Worm (Caenorhabditis elegans) whole organism, young adult: Measurements from ENCODE around the gene smap-1.
"Not testable (repeated sequence)": the region's sequence is repeated elsewhere in the genome, so short reads cannot be mapped to it uniquely, and the experiment has no call there.

Experiments used
- F49E8.2 ChIP-seq: sonication (generic microtip); optimal IDR thresholded peaks from 3 replicates; lab custom pipeline; 2017; ENCODE audit warnings: missing genetic modification characterization, mild to moderate bottlenecking, missing compliant biosample characterization, antibody characterized with exemption, moderate library complexity; ENCODE audit not compliant: insufficient read depth
- F52B5.7 ChIP-seq: sonication (generic microtip); optimal IDR thresholded peaks from 2 replicates; lab custom pipeline; 2016; ENCODE audit warnings: mild to moderate bottlenecking, missing genetic modification characterization, missing compliant biosample characterization
- F57A8.1 ChIP-seq: fragments of 200-800 bp; sonication (Bioruptor generic); optimal IDR thresholded peaks from 2 replicates; lab custom pipeline; 2018; ENCODE audit warnings: mild to moderate bottlenecking, missing genetic modification characterization, moderate library complexity, missing compliant biosample characterization
- F57C9.4 ChIP-seq: sonication (generic microtip); optimal IDR thresholded peaks from 2 replicates; lab custom pipeline; 2017; ENCODE audit warnings: mild to moderate bottlenecking, missing genetic modification characterization, missing compliant biosample characterization
- Y53G8AR.9 ChIP-seq: fragments of 200-800 bp; sonication (Bioruptor generic); conservative IDR thresholded peaks from 2 replicates; pipeline ENCODE4 v1.3.6; 2022; ENCODE audit warnings: missing genetic modification reagents, missing genetic modification characterization, missing compliant biosample characterization
- Y67H2A.10 ChIP-seq: fragments of 200-800 bp; sonication (Bioruptor generic); conservative IDR thresholded peaks from 2 replicates; pipeline ENCODE4 v1.3.6; 2022; ENCODE audit warnings: missing genetic modification reagents, missing genetic modification characterization, missing compliant biosample characterization
- Y79H2A.3 ChIP-seq: fragments of 200-800 bp; sonication (Bioruptor generic); conservative IDR thresholded peaks from 2 replicates; pipeline ENCODE4 v1.3.6; 2022; ENCODE audit warnings: missing genetic modification reagents, missing genetic modification characterization, missing compliant biosample characterization
- aptf-2 ChIP-seq: fragments of 200-800 bp; sonication (Bioruptor generic); conservative IDR thresholded peaks from 2 replicates; pipeline ENCODE4 v1.3.6; 2022; ENCODE audit warnings: missing genetic modification reagents, missing genetic modification characterization, missing compliant biosample characterization
- aptf-3 ChIP-seq: fragments of 200-800 bp; sonication (Bioruptor generic); IDR thresholded peaks from 2 replicates; pipeline ENCODE4 v1.3.6; 2022; ENCODE audit warnings: missing genetic modification characterization, missing compliant biosample characterization
- atf-7 ChIP-seq: sonication (generic microtip); optimal IDR thresholded peaks from 2 replicates; lab custom pipeline; 2017; ENCODE audit warnings: mild to moderate bottlenecking, missing genetic modification characterization, missing compliant biosample characterization
- athp-1 ChIP-seq: sonication (generic microtip); optimal IDR thresholded peaks from 2 replicates; lab custom pipeline; 2017; ENCODE audit warnings: mild to moderate bottlenecking, missing genetic modification characterization, missing compliant biosample characterization
- attf-6 ChIP-seq: fragments of 200-800 bp; sonication (Bioruptor generic); IDR thresholded peaks from 2 replicates; pipeline ENCODE4 v1.3.6; 2022; ENCODE audit warnings: missing genetic modification reagents, missing genetic modification characterization, missing compliant biosample characterization
- cebp-1 ChIP-seq, 2 experiments: fragments of 200-800 bp in 1 of 2; sonication (Bioruptor generic) in 1 of 2; sonication (generic microtip) in 1 of 2; IDR thresholded peaks in 1 of 2; optimal IDR thresholded peaks in 1 of 2; 2 replicates each; pipeline versions ENCODE4 v1.3.6 to Lab custom; 2017 to 2022; ENCODE audit warnings: missing compliant biosample characterization in 2 of 2, missing genetic modification characterization in 2 of 2, mild to moderate bottlenecking in 1 of 2, missing genetic modification reagents in 1 of 2, moderate library complexity in 1 of 2
- cebp-2 ChIP-seq: fragments of 200-800 bp; sonication (Bioruptor generic); IDR thresholded peaks from 2 replicates; pipeline ENCODE4 v1.3.6; 2022; ENCODE audit warnings: missing genetic modification characterization, missing compliant biosample characterization
- ceh-100 ChIP-seq: fragments of 200-800 bp; sonication (Bioruptor generic); IDR thresholded peaks from 2 replicates; pipeline ENCODE4 v1.3.6; 2022; ENCODE audit warnings: missing genetic modification reagents, missing genetic modification characterization, missing compliant biosample characterization
- ceh-27 ChIP-seq: fragments of 200-800 bp; sonication (Bioruptor generic); optimal IDR thresholded peaks from 2 replicates; lab custom pipeline; 2018; ENCODE audit warnings: mild to moderate bottlenecking, missing genetic modification characterization, moderate library complexity, missing compliant biosample characterization
- ceh-79 ChIP-seq: sonication (generic microtip); optimal IDR thresholded peaks from 2 replicates; lab custom pipeline; 2017; ENCODE audit warnings: mild to moderate bottlenecking, missing genetic modification characterization, missing compliant biosample characterization
- chd-7 ChIP-seq: sonication (generic microtip); optimal IDR thresholded peaks from 2 replicates; lab custom pipeline; 2016; ENCODE audit warnings: mild to moderate bottlenecking, missing genetic modification characterization, moderate library complexity, missing compliant biosample characterization
- egrh-3 ChIP-seq: fragments of 200-800 bp; sonication (Bioruptor generic); IDR thresholded peaks from 2 replicates; pipeline ENCODE4 v1.3.6; 2022; ENCODE audit warnings: missing genetic modification reagents, missing genetic modification characterization, missing compliant biosample characterization
- ekl-4 ChIP-seq: fragments of 200-800 bp; sonication (Bioruptor generic); IDR thresholded peaks from 2 replicates; pipeline ENCODE4 v1.3.6; 2022; ENCODE audit warnings: missing genetic modification reagents, missing genetic modification characterization, missing compliant biosample characterization
- fkh-3 ChIP-seq: sonication (generic microtip); optimal IDR thresholded peaks from 2 replicates; lab custom pipeline; 2016; ENCODE audit warnings: mild to moderate bottlenecking, missing genetic modification characterization, missing compliant biosample characterization
- him-1 ChIP-seq: sonication (generic microtip); optimal IDR thresholded peaks from 2 replicates; lab custom pipeline; 2016; ENCODE audit warnings: missing genotype, missing genetic modification reagents, missing genetic modification characterization, missing compliant biosample characterization
- hlh-12 ChIP-seq: sonication (generic microtip); optimal IDR thresholded peaks from 2 replicates; lab custom pipeline; 2016; ENCODE audit warnings: missing genetic modification characterization, missing compliant biosample characterization
- hrde-1 ChIP-seq: sonication (generic microtip); optimal IDR thresholded peaks from 2 replicates; lab custom pipeline; 2016; ENCODE audit warnings: missing genetic modification characterization, mild to moderate bottlenecking, missing compliant biosample characterization, moderate library complexity, missing genotype, missing genetic modification reagents, borderline replicate concordance
- hsf-1 ChIP-seq: fragments of 200-800 bp; sonication (Bioruptor generic); IDR thresholded peaks from 2 replicates; pipeline ENCODE4 v1.3.6; 2022; ENCODE audit warnings: missing genetic modification reagents, missing genetic modification characterization, missing compliant biosample characterization
- lag-1 ChIP-seq: fragments of 200-800 bp; sonication (Bioruptor generic); IDR thresholded peaks from 2 replicates; pipeline ENCODE4 v1.3.6; 2022; ENCODE audit warnings: missing genetic modification reagents, missing genetic modification characterization, missing compliant biosample characterization
- lin-35 ChIP-seq, 3 experiments: fragments of 150-350 bp in 2 of 3; sonication (generic microtip) in 1 of 3; optimal IDR thresholded peaks; 2 replicates each; lab custom pipeline; 2014 to 2018; ENCODE audit warnings: missing biosample characterization in 3 of 3, missing genetic modification characterization in 3 of 3, missing genetic modification reagents in 3 of 3
- madf-6 ChIP-seq: fragments of 200-800 bp; sonication (Bioruptor generic); IDR thresholded peaks from 2 replicates; pipeline ENCODE4 v1.3.6; 2022; ENCODE audit warnings: missing genetic modification reagents, missing genetic modification characterization, missing compliant biosample characterization
- madf-8 ChIP-seq: fragments of 200-800 bp; sonication (Bioruptor generic); conservative IDR thresholded peaks from 2 replicates; pipeline ENCODE4 v1.3.6; 2022; ENCODE audit warnings: missing genetic modification reagents, missing genetic modification characterization, missing compliant biosample characterization
- mes-4 ChIP-seq: sonication (generic microtip); optimal IDR thresholded peaks from 2 replicates; lab custom pipeline; 2016; ENCODE audit warnings: missing genotype, missing genetic modification characterization, missing compliant biosample characterization
- mxl-1 ChIP-seq: sonication (generic microtip); optimal IDR thresholded peaks from 2 replicates; lab custom pipeline; 2016; ENCODE audit warnings: missing genetic modification characterization, missing compliant biosample characterization
- nhr-80 ChIP-seq: sonication (generic microtip); optimal IDR thresholded peaks from 2 replicates; lab custom pipeline; 2016; ENCODE audit warnings: missing genetic modification characterization, missing compliant biosample characterization
- nhr-90 ChIP-seq: sonication (generic microtip); optimal IDR thresholded peaks from 2 replicates; lab custom pipeline; 2016; ENCODE audit warnings: missing genotype, mild to moderate bottlenecking, missing genetic modification characterization, missing compliant biosample characterization
- snpc-4 ChIP-seq, 5 experiments: fragments of 150-350 bp in 1 of 5; sonication (generic microtip) in 4 of 5; optimal IDR thresholded peaks; 2 replicates each; lab custom pipeline; 2014 to 2018; ENCODE audit warnings: missing genetic modification characterization in 5 of 5, missing biosample characterization in 3 of 5, antibody characterized with exemption in 2 of 5, mild to moderate bottlenecking in 2 of 5, missing compliant biosample characterization in 2 of 5, missing genotype in 2 of 5, moderate library complexity in 2 of 5, missing genetic modification reagents in 1 of 5
- sptf-2 ChIP-seq: fragments of 200-800 bp; sonication (Bioruptor generic); optimal IDR thresholded peaks from 2 replicates; lab custom pipeline; 2018; ENCODE audit warnings: mild to moderate bottlenecking, missing genetic modification characterization, missing compliant biosample characterization
- tbp1 ChIP-seq: fragments of 200-800 bp; sonication (Bioruptor generic); optimal IDR thresholded peaks from 2 replicates; lab custom pipeline; 2018; ENCODE audit warnings: mild to moderate bottlenecking, missing genetic modification characterization, missing compliant biosample characterization
- tbx-9 ChIP-seq: sonication (generic microtip); optimal IDR thresholded peaks from 2 replicates; lab custom pipeline; 2016; ENCODE audit warnings: borderline replicate concordance, missing genetic modification characterization, inconsistent platforms, missing compliant biosample characterization
- unc-130 ChIP-seq: sonication (generic microtip); optimal IDR thresholded peaks from 2 replicates; lab custom pipeline; 2016; ENCODE audit warnings: missing genetic modification reagents, missing genetic modification characterization, missing compliant biosample characterization
- xnd-1 ChIP-seq: sonication (generic microtip); optimal IDR thresholded peaks from 2 replicates; lab custom pipeline; 2016; ENCODE audit warnings: missing genotype, missing genetic modification reagents, missing genetic modification characterization, missing compliant biosample characterization
- ztf-18 ChIP-seq: sonication (generic microtip); optimal IDR thresholded peaks from 2 replicates; lab custom pipeline; 2016; ENCODE audit warnings: missing genotype, mild to moderate bottlenecking, missing genetic modification characterization, missing compliant biosample characterization

The smap-1 gene

DNA sequence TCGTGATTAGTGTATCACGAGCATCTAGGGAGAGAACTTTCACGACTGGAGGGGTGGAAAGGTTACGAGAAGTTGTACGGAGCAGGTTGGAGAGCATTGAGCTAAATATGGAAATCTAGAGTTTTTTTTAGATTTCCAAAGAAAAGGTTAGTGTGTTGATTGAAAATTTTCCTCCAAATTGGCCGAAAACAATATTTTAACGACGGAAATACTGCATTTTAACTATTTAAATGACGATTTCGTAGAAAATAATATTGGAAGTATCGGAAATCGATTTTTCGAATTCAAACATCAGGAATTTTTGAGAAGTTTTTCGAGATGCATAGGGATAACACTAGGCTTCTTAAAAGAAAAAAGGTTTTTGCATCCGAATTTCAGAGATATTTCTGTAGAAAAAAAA lies 18.8 kb upstream of the smap-1 start, which contains the start of gene K01G5.10 (continued):
- TF ChIP-seq aptf-3 (GFP tag; lab: Robert Waterston, UW) = no peak
- TF ChIP-seq Y67H2A.10 (GFP tag; lab: Robert Waterston, UW) = no peak
- no peak for TF ChIP-seq F52B5.7 (tag; lab: Kevin White, UChicago)

- TF ChIP-seq nhr-80 = no peak
- no peak for TF ChIP-seq ztf-18
- no peak for TF ChIP-seq sptf-2 (GFP tag; lab: Kevin White, UChicago)
- no peak for TF ChIP-seq F57A8.1 (GFP tag; lab: Kevin White, UChicago)
- TF ChIP-seq F52B5.7 (tag; lab: Kevin White, UChicago) = no peak
- TF ChIP-seq tbp1 (GFP tag; lab: Kevin White, UChicago) = no peak
- TF ChIP-seq mes-4 = no peak
- no peak for TF ChIP-seq hrde-1 (tag; lab: Kevin White, UChicago)
- no peak for TF ChIP-seq mxl-1 (tag; lab: Kevin White, UChicago)
- TF ChIP-seq Y79H2A.3 (GFP tag; lab: Robert Waterston, UW) = no peak
These were observed 17.9 kb upstream of the smap-1 start, which contains the start of gene rnf-113 for ce11 chrIII:10757540-10757939. Gene rnf-113, minus strand, starts transcription at chrIII:10757640.

- no peak for TF ChIP-seq ekl-4 (GFP tag; lab: Robert Waterston, UW)
- TF ChIP-seq lin-35 (GFP tag; optimal IDR thresholded peaks at IDR 0.05; lab: Kevin White, UChicago) = peak in 1 of 3 experiments; percentile 36
- TF ChIP-seq, all 124 proteins: peak for 1
These were observed 16.0 kb upstream of the smap-1 start, which contains the start of gene hpl-2 for ce11 chrIII:10755480-10756066. Gene hpl-2, minus strand, starts transcription at chrIII:10755530.

DNA sequence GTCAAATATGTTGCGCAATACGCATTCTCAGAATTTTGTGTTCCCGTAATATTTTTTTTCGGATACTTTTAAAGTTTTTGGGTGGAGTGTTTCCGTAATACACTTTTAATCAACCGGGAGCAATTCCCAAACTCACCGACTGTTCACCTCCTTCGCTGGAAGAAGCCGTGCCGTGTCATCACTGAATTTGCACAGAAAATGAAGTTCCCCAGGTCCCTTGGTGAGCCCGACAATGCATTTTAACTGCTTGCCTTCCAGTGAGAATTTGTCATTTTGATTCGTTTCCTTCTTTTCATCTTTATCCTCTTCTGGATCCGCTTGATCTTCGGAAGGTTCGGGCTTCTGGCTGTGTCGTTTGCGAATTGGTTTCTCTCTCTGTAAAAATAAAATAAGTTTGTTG lies 14.8 kb upstream of the smap-1 start:
- TF ChIP-seq F57C9.4 (tag; lab: Kevin White, UChicago) = no peak
- TF ChIP-seq hlh-12 (tag; lab: Kevin White, UChicago) = no peak
- TF ChIP-seq tbx-9 (tag; lab: Kevin White, UChicago) = no peak
- no peak for TF ChIP-seq ceh-79 (tag; lab: Kevin White, UChicago)
- TF ChIP-seq egrh-3 (GFP tag; lab: Robert Waterston, UW) = no peak
- TF ChIP-seq fkh-3 = no peak
- TF ChIP-seq lag-1 = no peak
- no peak for TF ChIP-seq ceh-27
- no peak for TF ChIP-seq aptf-2 (GFP tag; lab: Robert Waterston, UW)
- TF ChIP-seq nhr-90 = no peak
- TF ChIP-seq chd-7 (tag; lab: Kevin White, UChicago) = no peak
- TF ChIP-seq atf-7 (tag; lab: Kevin White, UChicago) = no peak

DNA sequence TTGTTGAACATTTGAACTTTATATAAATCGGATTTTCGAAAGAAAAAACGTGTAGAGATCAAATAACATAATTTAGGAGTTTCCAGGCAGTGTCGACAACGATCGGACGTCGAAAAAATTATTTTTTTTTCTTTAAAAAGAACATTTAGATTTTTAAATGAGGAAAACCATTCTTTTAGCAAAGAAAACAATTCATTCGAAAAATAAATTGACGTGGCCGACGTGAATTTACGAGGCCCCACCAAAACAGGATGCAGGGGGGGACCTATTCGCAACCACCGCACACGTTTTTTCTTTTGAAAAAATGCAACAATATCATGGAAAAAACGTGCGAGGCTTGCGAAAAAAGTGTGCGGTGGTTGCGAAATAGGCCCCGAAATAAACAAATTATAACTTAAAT lies 10.5 kb upstream of the smap-1 start, which contains the start of gene enu-3.6:
TSS of gene enu-3.6 (plus strand) at position 392 of the 400 bp plus-strand sequence.
- TF ChIP-seq cebp-2 = 0 out of 2 replicates have a peak, but pooled peaks have one; percentile 44
- TF ChIP-seq xnd-1 (tag; lab: Kevin White, UChicago) = peak; percentile 23
- TF ChIP-seq hsf-1 (GFP tag; lab: Robert Waterston, UW) = peak; percentile 59
- TF ChIP-seq unc-130 (GFP tag; lab: Kevin White, UChicago) = peak; percentile 21
- peak; percentile 40; the same call in 1 of the 2 replicates for TF ChIP-seq ceh-100 (GFP tag; lab: Robert Waterston, UW)
- TF ChIP-seq madf-8 (GFP tag; lab: Robert Waterston, UW) = 0 out of 2 replicates have a peak, but pooled peaks have one; percentile 24
- TF ChIP-seq snpc-4 (GFP tag; optimal IDR thresholded peaks at IDR 0.05; lab: Kevin White, UChicago); cebp-1 (GFP tag; IDR thresholded peaks at IDR 0.05; lab: Robert Waterston, UW): not testable (repeated sequence)
- TF ChIP-seq snpc-4 (tag; optimal IDR thresholded peaks at IDR 0.05; lab: Kevin White, UChicago) = peak in 1 of 4 experiments; percentile 8
- TF ChIP-seq attf-6 (GFP tag; lab: Robert Waterston, UW) = 0 out of 2 replicates have a peak, but pooled peaks have one; percentile 38
- peak; percentile 62 for TF ChIP-seq athp-1 (tag; lab: Kevin White, UChicago)
- TF ChIP-seq Y53G8AR.9 (GFP tag; lab: Robert Waterston, UW) = peak; percentile 28; the same call in 1 of the 2 replicates
- TF ChIP-seq hrde-1 (tag; lab: Kevin White, UChicago) = peak; percentile 53
- peak; percentile 39 for TF ChIP-seq F49E8.2 (tag; lab: Kevin White, UChicago)
- peak; percentile 68 for TF ChIP-seq cebp-1 (tag; optimal IDR thresholded peaks at IDR 0.05; lab: Kevin White, UChicago)
- TF ChIP-seq him-1 (tag; lab: Kevin White, UChicago) = peak; percentile 33
- peak; percentile 62; the same call in 1 of the 2 replicates for TF ChIP-seq madf-6 (GFP tag; lab: Robert Waterston, UW)
